Worm (Caenorhabditis elegans) whole organism, L1 larva: ENCODE results near the gene cpr-1.

Source experiments
- C16A3.4 ChIP-seq: fragments of 150-350 bp; optimal IDR thresholded peaks from 2 replicates; lab custom pipeline; 2014; ENCODE audit warnings: missing biosample characterization, missing genetic modification characterization
- alr-1 ChIP-seq: fragments of 200-800 bp; sonication (Bioruptor generic); optimal IDR thresholded peaks from 2 replicates; lab custom pipeline; 2018; ENCODE audit warnings: borderline replicate concordance, mild to moderate bottlenecking, missing genetic modification characterization, missing compliant biosample characterization
- aly-2 ChIP-seq: fragments of 150-350 bp; optimal IDR thresholded peaks from 2 replicates; lab custom pipeline; 2014; ENCODE audit warnings: missing biosample characterization, missing genetic modification characterization
- ceh-63 ChIP-seq: fragments of 200-800 bp; sonication (Bioruptor generic); optimal IDR thresholded peaks from 2 replicates; lab custom pipeline; 2018; ENCODE audit warnings: mild to moderate bottlenecking, missing genetic modification characterization, missing compliant biosample characterization
- ceh-8 ChIP-seq: fragments of 200-800 bp; sonication (Bioruptor generic); optimal IDR thresholded peaks from 2 replicates; lab custom pipeline; 2018; ENCODE audit warnings: mild to moderate bottlenecking, missing genetic modification characterization, moderate library complexity, missing compliant biosample characterization
- ceh-82 ChIP-seq, 3 experiments: fragments of 150-350 bp in 1 of 3; sonication (generic microtip) in 2 of 3; optimal IDR thresholded peaks; 2 replicates each; lab custom pipeline; 2014 to 2017; ENCODE audit warnings: missing biosample characterization in 3 of 3, missing genetic modification characterization in 3 of 3
- ceh-88 ChIP-seq: fragments of 200-800 bp; sonication (Bioruptor generic); IDR thresholded peaks from 2 replicates; pipeline ENCODE4 v1.3.6; 2022; ENCODE audit warnings: missing genetic modification characterization, missing compliant biosample characterization
- ceh-90 ChIP-seq: sonication (generic microtip); optimal IDR thresholded peaks from 2 replicates; lab custom pipeline; 2016; ENCODE audit warnings: missing genetic modification characterization, missing compliant biosample characterization
- ces-1 ChIP-seq: fragments of 150-350 bp; optimal IDR thresholded peaks from 2 replicates; lab custom pipeline; 2014; ENCODE audit warnings: missing biosample characterization, missing genetic modification reagents, missing genetic modification characterization
- efl-1 ChIP-seq, 4 experiments: fragments of 150-350 bp; optimal IDR thresholded peaks in 3 of 4; peaks in 1 of 4; 1 replicate in 1 of 4; 2 replicates in 3 of 4; lab custom pipeline; 2014; ENCODE audit warnings: missing biosample characterization in 2 of 4, missing genetic modification characterization in 2 of 4, missing genetic modification reagents in 2 of 4
- efl-3 ChIP-seq: fragments of 200-800 bp; sonication (Bioruptor generic); optimal IDR thresholded peaks from 2 replicates; lab custom pipeline; 2018; ENCODE audit warnings: mild to moderate bottlenecking, missing genetic modification characterization, missing compliant biosample characterization
- egl-13 ChIP-seq: sonication (generic microtip); optimal IDR thresholded peaks from 2 replicates; lab custom pipeline; 2016; ENCODE audit warnings: missing genotype, missing genetic modification reagents, missing genetic modification characterization, missing compliant biosample characterization
- egl-27 ChIP-seq, 2 experiments: fragments of 150-350 bp in 1 of 2; sonication (generic microtip); optimal IDR thresholded peaks; 3 replicates each; lab custom pipeline; 2017 to 2018; ENCODE audit warnings: missing biosample characterization in 2 of 2, missing genetic modification characterization in 2 of 2, missing genetic modification reagents in 2 of 2
- elt-2 ChIP-seq: sonication (generic microtip); optimal IDR thresholded peaks from 2 replicates; lab custom pipeline; 2016; ENCODE audit warnings: missing genetic modification characterization, mild to moderate bottlenecking, inconsistent platforms, missing compliant biosample characterization, missing genetic modification reagents
- fkh-10 ChIP-seq: sonication (generic microtip); optimal IDR thresholded peaks from 2 replicates; lab custom pipeline; 2017; ENCODE audit warnings: missing biosample characterization, missing genetic modification reagents, missing genetic modification characterization
- fos-1 ChIP-seq: fragments of 150-350 bp; optimal IDR thresholded peaks from 2 replicates; lab custom pipeline; 2014; ENCODE audit warnings: missing biosample characterization, missing genetic modification characterization
- hlh-17 ChIP-seq: fragments of 200-800 bp; sonication (Bioruptor generic); optimal IDR thresholded peaks from 2 replicates; lab custom pipeline; 2018; ENCODE audit warnings: missing genetic modification characterization, mild to moderate bottlenecking, missing compliant biosample characterization, moderate library complexity, borderline replicate concordance
- hlh-4 ChIP-seq: sonication (generic microtip); optimal IDR thresholded peaks from 2 replicates; lab custom pipeline; 2016; ENCODE audit warnings: mild to moderate bottlenecking, missing genetic modification characterization, missing compliant biosample characterization
- hpl-2 ChIP-seq: fragments of 150-350 bp; optimal IDR thresholded peaks from 2 replicates; lab custom pipeline; 2014; ENCODE audit warnings: missing biosample characterization, missing genetic modification reagents, missing genetic modification characterization
- irx-1 ChIP-seq: sonication (generic microtip); optimal IDR thresholded peaks from 2 replicates; lab custom pipeline; 2016; ENCODE audit warnings: missing genetic modification characterization, missing compliant biosample characterization
- jun-1 ChIP-seq: fragments of 150-350 bp; optimal IDR thresholded peaks from 2 replicates; lab custom pipeline; 2014; ENCODE audit warnings: missing biosample characterization, missing genetic modification reagents, missing genetic modification characterization
- lin-13 ChIP-seq: fragments of 150-350 bp; optimal IDR thresholded peaks from 2 replicates; lab custom pipeline; 2014; ENCODE audit warnings: missing biosample characterization, missing genetic modification reagents, missing genetic modification characterization
- lin-14 ChIP-seq: fragments of 200-800 bp; sonication (Bioruptor generic); optimal IDR thresholded peaks from 2 replicates; lab custom pipeline; 2018; ENCODE audit warnings: mild to moderate bottlenecking, missing genetic modification characterization, moderate library complexity, missing compliant biosample characterization
- lin-35 ChIP-seq, 2 experiments: fragments of 150-350 bp; optimal IDR thresholded peaks; 2 replicates each; lab custom pipeline; 2014; ENCODE audit warnings: missing biosample characterization in 2 of 2, missing genetic modification characterization in 2 of 2, missing genetic modification reagents in 2 of 2
- lin-39 ChIP-seq: fragments of 150-350 bp; optimal IDR thresholded peaks from 2 replicates; lab custom pipeline; 2014; ENCODE audit warnings: missing biosample characterization, missing genetic modification reagents, missing genetic modification characterization
- lsy-2 ChIP-seq, 2 experiments: fragments of 150-350 bp; optimal IDR thresholded peaks; 2 replicates each; lab custom pipeline; 2014; ENCODE audit warnings: missing biosample characterization in 2 of 2, missing genetic modification characterization in 2 of 2
- mab-9 ChIP-seq: fragments of 200-800 bp; sonication (Bioruptor generic); IDR thresholded peaks from 2 replicates; pipeline ENCODE4 v1.3.6; 2022; ENCODE audit warnings: missing genetic modification reagents, missing genetic modification characterization, missing compliant biosample characterization
- nhr-11 ChIP-seq: fragments of 150-350 bp; optimal IDR thresholded peaks from 2 replicates; lab custom pipeline; 2014; ENCODE audit warnings: missing biosample characterization, missing genetic modification characterization
- nhr-12 ChIP-seq: sonication (generic microtip); optimal IDR thresholded peaks from 2 replicates; lab custom pipeline; 2017; ENCODE audit warnings: missing biosample characterization, missing genetic modification characterization
- nhr-19 ChIP-seq: fragments of 200-800 bp; sonication (Bioruptor generic); conservative IDR thresholded peaks from 2 replicates; pipeline ENCODE4 v1.3.6; 2022; ENCODE audit warnings: missing genetic modification characterization, missing compliant biosample characterization
- nhr-20 ChIP-seq: sonication (generic microtip); optimal IDR thresholded peaks from 2 replicates; lab custom pipeline; 2016; ENCODE audit warnings: mild to moderate bottlenecking, missing genetic modification characterization, missing compliant biosample characterization
- nhr-28 ChIP-seq: fragments of 150-350 bp; optimal IDR thresholded peaks from 2 replicates; lab custom pipeline; 2014; ENCODE audit warnings: missing biosample characterization, missing genetic modification characterization
- nhr-47 ChIP-seq: sonication (generic microtip); optimal IDR thresholded peaks from 2 replicates; lab custom pipeline; 2016; ENCODE audit warnings: mild to moderate bottlenecking, missing genetic modification characterization, moderate library complexity, missing compliant biosample characterization
- nhr-90 ChIP-seq: sonication (generic microtip); optimal IDR thresholded peaks from 2 replicates; lab custom pipeline; 2016; ENCODE audit warnings: mild to moderate bottlenecking, missing genetic modification characterization, missing compliant biosample characterization; ENCODE audit not compliant: poor library complexity
- pag-3 ChIP-seq: sonication (generic microtip); optimal IDR thresholded peaks from 2 replicates; lab custom pipeline; 2017; ENCODE audit warnings: missing genetic modification characterization, mild to moderate bottlenecking, missing compliant biosample characterization, antibody characterized with exemption, borderline replicate concordance; ENCODE audit not compliant: insufficient read depth
- skn-1 ChIP-seq: fragments of 150-350 bp; optimal IDR thresholded peaks from 2 replicates; lab custom pipeline; 2014; ENCODE audit warnings: missing biosample characterization, missing genetic modification characterization
- sptf-1 ChIP-seq: fragments of 150-350 bp; optimal IDR thresholded peaks from 2 replicates; lab custom pipeline; 2014; ENCODE audit warnings: missing biosample characterization, missing genetic modification characterization
- tbx-2 ChIP-seq: sonication (generic microtip); optimal IDR thresholded peaks from 2 replicates; lab custom pipeline; 2016; ENCODE audit warnings: missing genetic modification characterization, missing compliant biosample characterization
- tlp-1 ChIP-seq: fragments of 150-350 bp; optimal IDR thresholded peaks from 2 replicates; lab custom pipeline; 2014; ENCODE audit warnings: missing biosample characterization, missing genetic modification characterization
- vab-15 ChIP-seq: sonication (generic microtip); optimal IDR thresholded peaks from 2 replicates; lab custom pipeline; 2017; ENCODE audit warnings: missing genotype, mild to moderate bottlenecking, missing genetic modification characterization, missing compliant biosample characterization
- xbp-1 ChIP-seq: sonication (generic microtip); optimal IDR thresholded peaks from 2 replicates; lab custom pipeline; 2016; ENCODE audit warnings: missing genetic modification characterization, missing compliant biosample characterization
- zip-4 ChIP-seq: fragments of 200-800 bp; sonication (Bioruptor generic); optimal IDR thresholded peaks from 2 replicates; lab custom pipeline; 2018; ENCODE audit warnings: mild to moderate bottlenecking, missing genetic modification characterization, moderate library complexity, missing compliant biosample characterization

The cpr-1 gene

ce11 chrV:11958343-11959291 is 16.7 kb upstream of the cpr-1 start, which contains the start of gene F58H1.5:
Gene F58H1.5 (plus strand): TSS chrV:11958393.
- TF ChIP-seq lin-39: no peak
- TF ChIP-seq lin-14: peak; percentile 33
- TF ChIP-seq xbp-1 (tag; lab: Kevin White, UChicago): no peak
- TF ChIP-seq nhr-20: no peak
- TF ChIP-seq vab-15 (tag; lab: Kevin White, UChicago): no peak
- no peak for TF ChIP-seq nhr-19 (GFP tag; lab: Robert Waterston, UW)
- no peak for TF ChIP-seq lin-35 (GFP tag; optimal IDR thresholded peaks at IDR 0.05; lab: Kevin White, UChicago)
- no peak for TF ChIP-seq ceh-82 (tag; optimal IDR thresholded peaks at IDR 0.05; lab: Kevin White, UChicago)
- TF ChIP-seq ces-1: no peak
- no peak for TF ChIP-seq egl-13
- no peak for TF ChIP-seq hpl-2 (GFP tag; lab: Kevin White, UChicago)
- TF ChIP-seq irx-1 (tag; lab: Kevin White, UChicago): no peak
- TF ChIP-seq ceh-90 (tag; lab: Kevin White, UChicago): no peak
- TF ChIP-seq aly-2 (tag; lab: Kevin White, UChicago): no peak
- TF ChIP-seq ceh-88 (GFP tag; lab: Robert Waterston, UW): no peak
- no peak for TF ChIP-seq efl-1 (optimal IDR thresholded peaks at IDR 0.05; lab: Kevin White, UChicago)
- TF ChIP-seq efl-1 (GFP tag; optimal IDR thresholded peaks at IDR 0.05 in 1 of 2; lab: Kevin White, UChicago): peak in 1 of 2 experiments; percentile 82
- no peak for TF ChIP-seq efl-3
- no peak for TF ChIP-seq hlh-17
- TF ChIP-seq, all 84 proteins: peak for 2

ce11 chrV:11960084-11960830 is 15.1 kb upstream of the cpr-1 start:
- TF ChIP-seq fos-1: no peak
- no peak for TF ChIP-seq efl-1 (optimal IDR thresholded peaks at IDR 0.05; lab: Kevin White, UChicago)
- peak in 1 of 2 experiments; percentile 53 for TF ChIP-seq efl-1 (GFP tag; optimal IDR thresholded peaks at IDR 0.05 in 1 of 2; lab: Kevin White, UChicago)
- no peak for TF ChIP-seq lsy-2 (tag; optimal IDR thresholded peaks at IDR 0.05; lab: Kevin White, UChicago)

ce11 chrV:11960831-11961190 is 14.5 kb upstream of the cpr-1 start:
- no peak for TF ChIP-seq nhr-11 (tag; lab: Kevin White, UChicago)
- peak; percentile 37 for TF ChIP-seq fkh-10
- TF ChIP-seq nhr-20: no peak
- no peak for TF ChIP-seq tlp-1 (tag; lab: Kevin White, UChicago)
- TF ChIP-seq nhr-90 (tag; lab: Kevin White, UChicago): no peak
- TF ChIP-seq nhr-28: no peak
- no peak for TF ChIP-seq elt-2 (tag; lab: Kevin White, UChicago)
- no peak for TF ChIP-seq egl-27 (tag; optimal IDR thresholded peaks at IDR 0.05; lab: Kevin White, UChicago)
- TF ChIP-seq efl-1 (optimal IDR thresholded peaks at IDR 0.05; lab: Kevin White, UChicago): no peak
- peak in 1 of 2 experiments; percentile 20 for TF ChIP-seq efl-1 (GFP tag; optimal IDR thresholded peaks at IDR 0.05 in 1 of 2; lab: Kevin White, UChicago)
- no peak for TF ChIP-seq skn-1 (tag; lab: Kevin White, UChicago)
- TF ChIP-seq nhr-19 (GFP tag; lab: Robert Waterston, UW): no peak
- no peak for TF ChIP-seq jun-1 (tag; lab: Kevin White, UChicago)
- TF ChIP-seq ceh-63 (GFP tag; lab: Kevin White, UChicago): no peak
- no peak for TF ChIP-seq nhr-12 (tag; lab: Kevin White, UChicago)
- TF ChIP-seq, all 84 proteins: peak for 2

ce11 chrV:11964723-11965122 is 10.6 kb upstream of the cpr-1 start, which contains the start of gene F58H1.7:
Gene F58H1.7 (minus strand): TSS chrV:11964823.
- no peak for TF ChIP-seq ceh-88 (GFP tag; lab: Robert Waterston, UW)
- no peak for TF ChIP-seq zip-4
- no peak for TF ChIP-seq hlh-17
- no peak for TF ChIP-seq C16A3.4 (tag; lab: Kevin White, UChicago)
- no peak for TF ChIP-seq tbx-2 (tag; lab: Kevin White, UChicago)
- no peak for TF ChIP-seq hlh-4 (tag; lab: Kevin White, UChicago)
- no peak for TF ChIP-seq ceh-8
- TF ChIP-seq nhr-47 (tag; lab: Kevin White, UChicago): no peak
- no peak for TF ChIP-seq fos-1
- no peak for TF ChIP-seq lin-13
- no peak for TF ChIP-seq pag-3 (tag; lab: Kevin White, UChicago)
- TF ChIP-seq nhr-12 (tag; lab: Kevin White, UChicago): no peak
- no peak for TF ChIP-seq mab-9 (GFP tag; lab: Robert Waterston, UW)
- no peak for TF ChIP-seq sptf-1
- TF ChIP-seq alr-1 (tag; lab: Kevin White, UChicago): no peak
